Fruit fly (Drosophila melanogaster) whole organism: ENCODE measurements around the gene CG43153.

ENCODE experiments used
- CG8478 ChIP-seq: fragments of >200 bp; optimal IDR thresholded peaks from 2 replicates; lab custom pipeline; 2018; ENCODE audit warnings: inconsistent platforms
- Dll ChIP-seq: fragments of >200 bp; optimal IDR thresholded peaks from 2 replicates; lab custom pipeline; 2017
- EcR ChIP-seq, 2 experiments: fragments of >200 bp; optimal IDR thresholded peaks; 2 replicates each; lab custom pipeline; 2017; ENCODE audit warnings: missing biosample characterization in 2 of 2, missing genetic modification characterization in 2 of 2, missing genetic modification reagents in 2 of 2
- pan ChIP-seq: fragments of >200 bp; optimal IDR thresholded peaks from 2 replicates; lab custom pipeline; 2017
- usp ChIP-seq: fragments of >200 bp; optimal IDR thresholded peaks from 2 replicates; lab custom pipeline; 2017; ENCODE audit warnings: missing biosample characterization, missing genetic modification characterization, mixed read lengths

DNA sequence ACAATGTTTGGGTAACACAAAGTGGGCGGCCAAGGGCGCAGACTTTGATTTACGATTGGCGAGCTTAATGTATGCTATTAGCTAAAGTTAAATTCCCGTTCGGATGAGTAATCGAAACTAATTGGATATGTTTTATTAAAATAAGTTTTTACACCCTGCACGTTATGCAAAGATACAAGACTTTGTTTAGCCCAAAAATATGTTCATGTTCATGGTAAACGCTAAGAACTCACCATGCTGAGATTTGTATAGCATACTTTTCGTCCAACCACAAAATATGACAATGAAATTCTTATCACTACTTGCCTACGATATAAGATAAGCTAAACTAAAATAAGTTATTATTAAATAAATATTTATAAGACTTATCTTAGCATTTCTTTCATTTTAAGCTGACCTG, 47.6 kb downstream of the CG43153 start:
- no peak for TF ChIP-seq pan (lab: Kevin White, UChicago)
- no peak for TF ChIP-seq usp
- TF ChIP-seq EcR (GFP tag; optimal IDR thresholded peaks at IDR 0.05; lab: Kevin White, UChicago): no peak
- no peak for TF ChIP-seq CG8478
- TF ChIP-seq Dll (lab: Kevin White, UChicago): no peak
